Worm (Caenorhabditis elegans): ENCODE data around the gene Y38H6C.8.
"Not testable (repeated sequence)": the region's sequence is repeated elsewhere in the genome, so short reads cannot be mapped to it uniquely, and the experiment has no call there.

Y38H6C.8 gene

DNA sequence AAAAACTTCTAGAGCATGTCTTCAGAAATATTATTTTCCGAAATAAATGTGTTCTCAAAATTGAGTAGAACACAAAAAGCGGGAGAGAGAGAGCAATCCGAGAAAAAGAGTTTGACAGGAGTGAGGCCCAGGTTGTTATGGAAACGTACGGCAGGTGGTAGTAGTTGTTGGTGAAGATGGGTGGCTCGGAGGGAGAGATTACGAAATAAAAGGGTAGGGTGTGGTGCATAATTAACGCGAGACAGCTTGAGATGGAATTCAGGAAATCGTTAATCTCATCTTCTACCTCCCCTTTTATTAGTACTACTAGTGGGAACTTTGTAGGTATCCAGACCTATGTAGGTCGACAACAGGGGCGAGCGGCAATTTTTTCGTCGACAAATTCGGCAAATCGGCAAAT is 20.3 kb downstream of the Y38H6C.8 start, which contains the start of gene famh-161:
TSS of gene famh-161 (minus strand) at position 101 of the 400 bp plus-strand sequence.
- no peak for TF ChIP-seq W03F9.2 (tag; optimal IDR thresholded peaks at IDR 0.05)

ce11 chrV:20536208-20536607 is 22.4 kb downstream of the Y38H6C.8 start, which contains the start of gene Y38H6C.15:
Gene Y38H6C.15 (minus strand): TSS chrV:20536308.
- TF ChIP-seq him-1 (tag; optimal IDR thresholded peaks at IDR 0.05): no peak
- no peak for TF ChIP-seq W03F9.2 (tag; optimal IDR thresholded peaks at IDR 0.05)
- TF ChIP-seq dao-5 (tag; optimal IDR thresholded peaks at IDR 0.05): no peak

ce11 chrV:20539055-20539454 is 25.3 kb downstream of the Y38H6C.8 start, which contains the start of gene Y38H6C.16:
Gene Y38H6C.16 (minus strand): TSS chrV:20539347.
- no peak for TF ChIP-seq dao-5 (tag; optimal IDR thresholded peaks at IDR 0.05)
- TF ChIP-seq W03F9.2 (tag; optimal IDR thresholded peaks at IDR 0.05): no peak
- TF ChIP-seq him-1 (tag; optimal IDR thresholded peaks at IDR 0.05): no peak

DNA sequence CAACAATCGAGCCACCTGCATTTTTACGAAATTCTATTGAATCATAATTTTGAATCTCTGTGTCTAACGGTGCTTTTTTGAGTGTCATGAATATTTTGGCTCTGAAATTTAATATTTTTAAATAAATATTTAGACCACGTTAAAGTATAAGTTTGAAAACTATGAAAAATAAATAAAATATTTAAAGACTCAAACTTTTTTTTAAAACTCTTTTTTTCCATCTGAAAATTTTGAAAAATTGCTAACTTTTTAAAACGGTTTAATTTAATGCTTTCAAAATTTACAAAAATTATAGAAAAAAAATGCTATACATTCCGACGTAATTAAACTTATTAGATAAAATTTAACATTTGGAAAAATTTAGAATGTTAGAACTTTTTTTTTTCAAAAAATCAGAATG is 30.3 kb downstream of the Y38H6C.8 start, which contains the start of gene slc-36.3:
TSS of gene slc-36.3 (minus strand) at position 101 of the 400 bp plus-strand sequence.
- no peak for TF ChIP-seq him-1 (tag; optimal IDR thresholded peaks at IDR 0.05)
- TF ChIP-seq W03F9.2 (tag; optimal IDR thresholded peaks at IDR 0.05): no peak
- no peak for TF ChIP-seq dao-5 (tag; optimal IDR thresholded peaks at IDR 0.05)

DNA sequence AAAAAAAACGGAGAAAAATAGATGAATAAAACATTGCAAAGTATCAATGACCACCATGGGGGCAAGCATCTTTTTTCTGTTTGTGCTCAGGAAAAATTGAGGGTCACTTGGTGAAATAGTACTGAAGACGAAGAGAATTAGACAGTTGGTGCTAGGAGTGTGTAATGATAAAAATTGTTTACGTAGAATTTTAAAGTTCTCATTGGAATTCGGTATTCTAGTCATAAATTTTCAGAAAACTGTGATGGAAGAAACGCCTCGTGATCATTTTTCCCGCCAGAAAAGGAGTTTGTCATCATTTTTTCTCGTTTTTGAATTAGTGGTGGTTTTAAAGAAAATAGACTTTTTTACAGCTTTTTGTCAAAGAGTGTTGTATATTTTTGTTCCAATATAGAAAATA is 30.8 kb downstream of the Y38H6C.8 start:
- TF ChIP-seq dao-5 (tag; optimal IDR thresholded peaks at IDR 0.05) (no peak), W03F9.2 (tag; optimal IDR thresholded peaks at IDR 0.05) (no peak), him-1 (tag; optimal IDR thresholded peaks at IDR 0.05) (no peak)

ce11 chrV:20545742-20546141 is 32.0 kb downstream of the Y38H6C.8 start:
- no peak for TF ChIP-seq W03F9.2 (tag; optimal IDR thresholded peaks at IDR 0.05)
- TF ChIP-seq dao-5 (tag; optimal IDR thresholded peaks at IDR 0.05): no peak
- no peak for TF ChIP-seq him-1 (tag; optimal IDR thresholded peaks at IDR 0.05)

DNA sequence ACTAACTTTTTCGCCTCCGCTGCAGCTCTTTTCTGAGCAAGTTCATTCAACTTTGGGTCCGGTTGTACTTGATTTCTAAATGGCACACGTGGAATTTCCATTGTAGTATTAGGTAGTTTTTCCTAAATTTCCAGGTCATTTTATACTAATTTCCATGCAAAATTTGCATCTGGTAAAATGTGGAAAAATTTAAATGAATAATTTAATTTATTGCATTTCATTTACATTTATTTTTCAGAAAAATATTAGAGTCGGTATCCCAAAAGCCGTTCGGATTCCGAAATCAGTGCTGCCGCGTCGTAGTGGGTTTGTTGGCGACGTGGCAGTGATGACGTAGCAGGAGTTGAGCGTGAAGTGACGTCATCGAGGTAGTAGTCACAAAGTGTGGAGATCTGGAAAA is 33.3 kb downstream of the Y38H6C.8 start, which contains the start of gene Y38H6C.18:
TSS of gene Y38H6C.18 (minus strand) at position 101 of the 400 bp plus-strand sequence.
- TF ChIP-seq him-1 (tag; optimal IDR thresholded peaks at IDR 0.05) (no peak), dao-5 (tag; optimal IDR thresholded peaks at IDR 0.05) (no peak), W03F9.2 (tag; optimal IDR thresholded peaks at IDR 0.05) (no peak)

- TF ChIP-seq dao-5 (tag; optimal IDR thresholded peaks at IDR 0.05) (no peak), him-1 (tag; optimal IDR thresholded peaks at IDR 0.05) (no peak), W03F9.2 (tag; optimal IDR thresholded peaks at IDR 0.05) (no peak)
Measured at ce11 chrV:20551096-20551495, 37.3 kb downstream of the Y38H6C.8 start, which contains the start of gene Y38H6C.20. Gene Y38H6C.20 (minus strand): TSS chrV:20551196.

DNA sequence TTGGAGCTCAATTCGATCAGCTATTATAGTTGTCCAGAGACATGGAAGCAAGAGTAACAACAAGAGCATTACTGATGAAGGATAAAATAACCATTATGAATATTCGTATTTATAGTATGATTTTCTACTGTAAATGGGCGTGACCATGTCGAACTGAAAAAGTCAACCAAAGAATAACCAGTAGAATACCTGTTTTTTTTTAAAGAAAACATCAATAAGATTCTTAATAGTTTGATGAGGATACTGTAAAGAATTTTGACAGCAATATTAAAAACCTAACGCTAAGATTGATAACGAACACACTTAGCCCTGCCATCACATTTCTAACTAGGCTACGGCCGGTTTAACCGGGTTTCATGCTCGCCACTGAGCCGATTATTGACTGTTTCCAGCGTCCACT is 39.2 kb downstream of the Y38H6C.8 start, which contains the start of gene vmo-1:
TSS of gene vmo-1 (minus strand) at position 101 of the 400 bp plus-strand sequence.
- TF ChIP-seq dao-5 (tag; optimal IDR thresholded peaks at IDR 0.05) (no peak), him-1 (tag; optimal IDR thresholded peaks at IDR 0.05) (no peak), W03F9.2 (tag; optimal IDR thresholded peaks at IDR 0.05) (no peak)

ce11 chrV:20555120-20555519 is 41.4 kb downstream of the Y38H6C.8 start, which contains the start of gene Y38H6C.21:
Gene Y38H6C.21 (minus strand): TSS chrV:20555267.
- no peak for TF ChIP-seq dao-5 (tag; optimal IDR thresholded peaks at IDR 0.05)
- TF ChIP-seq W03F9.2 (tag; optimal IDR thresholded peaks at IDR 0.05): no peak
- TF ChIP-seq him-1 (tag; optimal IDR thresholded peaks at IDR 0.05): no peak

DNA sequence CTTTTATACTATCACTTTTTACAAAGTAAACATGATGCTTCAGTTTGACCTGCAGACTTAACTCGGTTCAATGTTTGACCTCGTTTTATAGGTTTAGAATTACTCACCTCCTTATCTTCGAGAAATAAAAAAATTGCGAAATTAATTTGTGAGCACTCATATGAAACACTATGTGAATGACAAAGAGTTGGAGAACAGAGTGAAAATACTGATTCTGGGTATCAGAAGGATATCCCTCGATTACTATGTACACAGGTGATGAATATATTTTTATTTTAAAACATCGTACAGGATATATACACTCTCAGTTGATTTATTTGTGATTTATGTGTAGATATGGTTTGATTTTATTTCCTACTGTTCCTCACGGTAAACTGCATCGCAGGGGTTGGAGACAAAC is 42.5 kb downstream of the Y38H6C.8 start, which contains the start of gene Y38H6C.23:
TSS of gene Y38H6C.23 (minus strand) at position 101 of the 400 bp plus-strand sequence.
- TF ChIP-seq W03F9.2 (tag; optimal IDR thresholded peaks at IDR 0.05) (no peak), him-1 (tag; optimal IDR thresholded peaks at IDR 0.05) (no peak), dao-5 (tag; optimal IDR thresholded peaks at IDR 0.05) (no peak)

- no peak for TF ChIP-seq him-1 (tag; optimal IDR thresholded peaks at IDR 0.05)
- TF ChIP-seq dao-5 (tag; optimal IDR thresholded peaks at IDR 0.05): no peak
- TF ChIP-seq W03F9.2 (tag; optimal IDR thresholded peaks at IDR 0.05): no peak
Measured at ce11 chrV:20558270-20558669, 44.5 kb downstream of the Y38H6C.8 start, which contains the start of gene abf-4. Gene abf-4 (minus strand): TSS chrV:20558370.

ce11 chrV:20561795-20562194 is 48.0 kb downstream of the Y38H6C.8 start, which contains the start of gene F26F2.1:
Gene F26F2.1 (minus strand): TSS chrV:20561895.
- TF ChIP-seq dao-5 (tag; optimal IDR thresholded peaks at IDR 0.05) (no peak), W03F9.2 (tag; optimal IDR thresholded peaks at IDR 0.05) (no peak), him-1 (tag; optimal IDR thresholded peaks at IDR 0.05) (no peak)

- not testable (repeated sequence) for TF ChIP-seq W03F9.2, him-1, dao-5 (tag; optimal IDR thresholded peaks at IDR 0.05)
Measured at ce11 chrV:20564054-20564453, 50.3 kb downstream of the Y38H6C.8 start, which contains the start of gene F26F2.13. Gene F26F2.13 (plus strand): TSS chrV:20564354.

All from whole organism, L4/young adult.